Fruit fly (Drosophila melanogaster) whole organism, adult: ENCODE results near the gene eIF3f1.

Experiments used
- CG7101 ChIP-seq: fragments of 200-800 bp; sonication (Bioruptor generic); optimal IDR thresholded peaks from 2 replicates; lab custom pipeline; 2018; ENCODE audit warnings: missing biosample characterization, mild to moderate bottlenecking, missing genetic modification characterization, moderate library complexity
- Clk ChIP-seq: fragments of 200-800 bp; sonication (Bioruptor generic); optimal IDR thresholded peaks from 2 replicates; lab custom pipeline; 2017; ENCODE audit warnings: missing biosample characterization, missing genetic modification characterization
- cic ChIP-seq: fragments of 200-800 bp; sonication (Bioruptor generic); optimal IDR thresholded peaks from 2 replicates; lab custom pipeline; 2017; ENCODE audit warnings: missing biosample characterization, mild to moderate bottlenecking, missing genetic modification characterization, moderate library complexity
- ovo ChIP-seq: fragments of 200-800 bp; sonication (Bioruptor generic); optimal IDR thresholded peaks from 2 replicates; lab custom pipeline; 2016; ENCODE audit warnings: missing biosample characterization, missing genetic modification characterization
- toe ChIP-seq: fragments of 200-800 bp; sonication (Bioruptor generic); optimal IDR thresholded peaks from 2 replicates; lab custom pipeline; 2016; ENCODE audit warnings: missing biosample characterization, missing genetic modification characterization

DNA sequence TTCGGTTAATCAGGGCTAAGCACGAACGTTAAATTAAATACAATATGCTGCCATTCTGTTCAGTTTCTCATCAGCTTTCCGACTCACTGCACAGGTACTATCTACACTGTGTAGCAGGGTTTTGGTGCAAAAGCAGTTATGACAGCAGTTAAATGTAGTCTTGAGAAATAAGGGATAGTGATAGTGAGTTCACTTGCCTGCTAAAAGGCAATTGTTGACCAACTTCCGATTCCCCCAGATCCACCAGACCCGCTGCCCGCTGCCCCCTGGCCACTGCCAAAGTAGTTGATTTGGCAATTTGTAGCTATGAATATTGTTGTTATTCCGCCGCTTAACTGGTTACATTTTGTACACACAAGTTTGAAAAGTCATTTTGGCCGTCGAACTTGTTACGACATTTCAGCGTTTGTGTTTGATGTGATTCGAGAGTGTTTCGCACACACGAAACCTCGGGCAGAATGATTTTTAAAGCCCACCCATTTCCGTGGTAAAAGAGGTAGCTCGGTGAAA, 10.4 kb upstream of the eIF3f1 start:
- TF ChIP-seq cic (GFP tag; lab: Kevin White, UChicago) (no peak), CG7101 (no peak), Clk (GFP tag; lab: Kevin White, UChicago) (no peak), ovo (no peak), toe (GFP tag; lab: Kevin White, UChicago) (no peak)
